Worm (Caenorhabditis elegans): ENCODE measurements around the gene cdl-1.

Gene cdl-1

ce11 chrII:10758951-10759350 lies 26.3 kb upstream of the cdl-1 start:
- TF ChIP-seq ama-1 (optimal IDR thresholded peaks at IDR 0.05) (no peak), nhr-237 (tag; optimal IDR thresholded peaks at IDR 0.05) (no peak), ceh-16 (tag; optimal IDR thresholded peaks at IDR 0.05) (no peak), nfya-1 (tag; optimal IDR thresholded peaks at IDR 0.05; ENCODE audit: insufficient read depth) (peak; percentile 38), fkh-10 (GFP tag; optimal IDR thresholded peaks at IDR 0.05) (peak; percentile 54), mml-1 (tag; optimal IDR thresholded peaks at IDR 0.05) (no peak)

ce11 chrII:10759425-10759824 lies 25.8 kb upstream of the cdl-1 start:
- TF ChIP-seq skn-1 (tag; optimal IDR thresholded peaks at IDR 0.05) = no peak
- TF ChIP-seq jun-1 (tag; optimal IDR thresholded peaks at IDR 0.05) = no peak
- TF ChIP-seq hmg-11 (tag; optimal IDR thresholded peaks at IDR 0.05) = no peak
- no peak for TF ChIP-seq egl-5 (tag; optimal IDR thresholded peaks at IDR 0.05)
- TF ChIP-seq lsy-12 (tag; optimal IDR thresholded peaks at IDR 0.05) = no peak
- no peak for TF ChIP-seq mml-1 (tag; optimal IDR thresholded peaks at IDR 0.05)

- TF ChIP-seq nhr-77 (tag; optimal IDR thresholded peaks at IDR 0.05) (no peak), zag-1 (tag; optimal IDR thresholded peaks at IDR 0.05) (no peak), nhr-23 (tag; optimal IDR thresholded peaks at IDR 0.05) (no peak), elt-1 (tag; optimal IDR thresholded peaks at IDR 0.05) (no peak), elt-2 (tag; optimal IDR thresholded peaks at IDR 0.05) (no peak), ceh-82 (tag; optimal IDR thresholded peaks at IDR 0.05) (no peak), ceh-9 (tag; optimal IDR thresholded peaks at IDR 0.05) (no peak), egl-27 (tag; optimal IDR thresholded peaks at IDR 0.05) (no peak), fkh-2 (tag; optimal IDR thresholded peaks at IDR 0.05) (no peak), fos-1 (tag; optimal IDR thresholded peaks at IDR 0.05) (no peak), snpc-4 (tag; optimal IDR thresholded peaks at IDR 0.05) (no peak), daf-12 (tag; optimal IDR thresholded peaks at IDR 0.05) (no peak), skn-1 (tag; optimal IDR thresholded peaks at IDR 0.05) (no peak), ztf-4 (tag; optimal IDR thresholded peaks at IDR 0.05) (no peak), nhr-43 (tag; optimal IDR thresholded peaks at IDR 0.05; ENCODE audit: poor library complexity, severe bottlenecking) (no peak), lin-15B (tag; optimal IDR thresholded peaks at IDR 0.05) (no peak), nfya-1 (tag; optimal IDR thresholded peaks at IDR 0.05; ENCODE audit: insufficient read depth) (no peak), aly-2 (tag; optimal IDR thresholded peaks at IDR 0.05) (no peak)
Observed at ce11 chrII:10760801-10761200, 24.5 kb upstream of the cdl-1 start.

ce11 chrII:10761653-10762052 lies 23.6 kb upstream of the cdl-1 start:
- TF ChIP-seq tbx-2 (tag; optimal IDR thresholded peaks at IDR 0.05) = no peak
- TF ChIP-seq hmg-11 (tag; optimal IDR thresholded peaks at IDR 0.05) = peak; percentile 2
- peak; percentile 25 for TF ChIP-seq snpc-4 (tag; optimal IDR thresholded peaks at IDR 0.05)

ce11 chrII:10765238-10765637 lies 20.0 kb upstream of the cdl-1 start:
- TF ChIP-seq lin-39 (tag; optimal IDR thresholded peaks at IDR 0.05) (no peak), pqm-1 (tag; optimal IDR thresholded peaks at IDR 0.05) (no peak), nhr-25 (tag; optimal IDR thresholded peaks at IDR 0.05) (no peak), fkh-10 (GFP tag; optimal IDR thresholded peaks at IDR 0.05) (no peak)

- TF ChIP-seq skn-1 (tag; optimal IDR thresholded peaks at IDR 0.05) = no peak
Observed at ce11 chrII:10766773-10767172, 18.5 kb upstream of the cdl-1 start.

- TF ChIP-seq pha-4 (tag; optimal IDR thresholded peaks at IDR 0.05) = no peak
- TF ChIP-seq unc-62 (GFP tag; optimal IDR thresholded peaks at IDR 0.05) = no peak
- TF ChIP-seq skn-1 (tag; optimal IDR thresholded peaks at IDR 0.05) = no peak
- no peak for TF ChIP-seq ceh-82 (tag; optimal IDR thresholded peaks at IDR 0.05)
- TF ChIP-seq ztf-4 (tag; optimal IDR thresholded peaks at IDR 0.05) = no peak
- TF ChIP-seq fkh-2 (tag; optimal IDR thresholded peaks at IDR 0.05) = no peak
- no peak for TF ChIP-seq ZK546.5 (tag; optimal IDR thresholded peaks at IDR 0.05)
- TF ChIP-seq nfya-1 (tag; optimal IDR thresholded peaks at IDR 0.05; ENCODE audit: insufficient read depth) = no peak
- no peak for TF ChIP-seq ama-1 (optimal IDR thresholded peaks at IDR 0.05)
- TF ChIP-seq lin-15B (tag; optimal IDR thresholded peaks at IDR 0.05) = no peak
- no peak for TF ChIP-seq lsy-12 (tag; optimal IDR thresholded peaks at IDR 0.05)
- no peak for TF ChIP-seq lin-39 (tag; optimal IDR thresholded peaks at IDR 0.05)
Observed at ce11 chrII:10767977-10768376, 17.3 kb upstream of the cdl-1 start.
